2 fruit fly cellular contexts compared by ENCODE assay signal in genomic region chrX:15554256-15554678, dm6.
TF ChIP-seq lines count a peak whose summit lies in the region.

Gene Ac13E, minus strand, starts transcription at chrX:15554278.

TF ChIP-seq in whole organism, embryonic, 481 proteins besides CTCF, POLR2A, EP300 and RAD21 (continued from another document and continues in another):
- peak; percentile 92 for TF ChIP-seq CG11504 (tag; optimal IDR thresholded peaks at IDR 0.05; lab: Kevin White, UChicago)
- TF ChIP-seq CG2202 (tag; optimal IDR thresholded peaks at IDR 0.05; lab: Kevin White, UChicago), result peak; percentile 90
- TF ChIP-seq pzg (GFP tag; optimal IDR thresholded peaks at IDR 0.05; lab: Kevin White, UChicago), result no peak
- peak; percentile 48; the same call in 1 of the 2 replicates for TF ChIP-seq CG42726 (GFP tag; IDR thresholded peaks at IDR 0.05; lab: Robert Waterston, UW; ENCODE audit: partially characterized antibody)
- TF ChIP-seq Dip3 (GFP tag; optimal IDR thresholded peaks at IDR 0.05; lab: Kevin White, UChicago), result peak; percentile 80
- peak; percentile 34 for TF ChIP-seq ERR (GFP tag; optimal IDR thresholded peaks at IDR 0.05; lab: Kevin White, UChicago)
- TF ChIP-seq CG10979 (tag; optimal IDR thresholded peaks at IDR 0.05; lab: Kevin White, UChicago), result peak; percentile 92
- peak; percentile 40 for TF ChIP-seq CG13123 (GFP tag; optimal IDR thresholded peaks at IDR 0.05; lab: Kevin White, UChicago)
- peak; percentile 78 for TF ChIP-seq danr (GFP tag; IDR thresholded peaks at IDR 0.05; lab: Robert Waterston, UW)
- peak; percentile 76 for TF ChIP-seq ewg (GFP tag; optimal IDR thresholded peaks at IDR 0.05; lab: Kevin White, UChicago)
- TF ChIP-seq CG12219 (GFP tag; optimal IDR thresholded peaks at IDR 0.05; lab: Kevin White, UChicago), result peak; percentile 84
- no peak for TF ChIP-seq abd-A (tag; optimal IDR thresholded peaks at IDR 0.05; lab: Kevin White, UChicago)
- peak; percentile 82 for TF ChIP-seq Mrtf (GFP tag; IDR thresholded peaks at IDR 0.05; lab: Robert Waterston, UW)
- TF ChIP-seq CG15514 (GFP tag; optimal IDR thresholded peaks at IDR 0.05; lab: Kevin White, UChicago), result peak; percentile 81
- peak; percentile 83 for TF ChIP-seq CG11093 (GFP tag; IDR thresholded peaks at IDR 0.05; lab: Robert Waterston, UW)
- peak; percentile 81 for TF ChIP-seq al (GFP tag; IDR thresholded peaks at IDR 0.05; lab: Robert Waterston, UW)
- peak; percentile 51; the same call in 2 of the 3 replicates for TF ChIP-seq HLH4C (GFP tag; IDR thresholded peaks at IDR 0.05; lab: Robert Waterston, UW; ENCODE audit: partially characterized antibody)
- no peak for TF ChIP-seq bigmax (GFP tag; optimal IDR thresholded peaks at IDR 0.05; lab: Kevin White, UChicago)
- TF ChIP-seq CG2129 (GFP tag; IDR thresholded peaks at IDR 0.05; lab: Robert Waterston, UW; ENCODE audit: partially characterized antibody), result no peak
- TF ChIP-seq crc (GFP tag; optimal IDR thresholded peaks at IDR 0.05; lab: Kevin White, UChicago), result peak; percentile 64
- TF ChIP-seq Side (GFP tag; optimal IDR thresholded peaks at IDR 0.05; lab: Kevin White, UChicago), result peak; percentile 78
- TF ChIP-seq scrt (GFP tag; optimal IDR thresholded peaks at IDR 0.05; lab: Kevin White, UChicago), result peak; percentile 78
- peak; percentile 63 for TF ChIP-seq CG30020 (tag; optimal IDR thresholded peaks at IDR 0.05; lab: Kevin White, UChicago)
- TF ChIP-seq pan (optimal IDR thresholded peaks at IDR 0.05; lab: Kevin White, UChicago), result no peak
- TF ChIP-seq pan (GFP tag; optimal IDR thresholded peaks at IDR 0.05 in 1 of 2, IDR thresholded peaks at IDR 0.05 in 1 of 2), result peak in 1 of 2 experiments; percentile 87
- TF ChIP-seq Doc2 (GFP tag; IDR thresholded peaks at IDR 0.05; lab: Robert Waterston, UW), result peak; percentile 58; the same call in 1 of the 2 replicates
- TF ChIP-seq CG12071 (GFP tag; optimal IDR thresholded peaks at IDR 0.05; lab: Kevin White, UChicago), result peak; percentile 75
- peak; percentile 70 for TF ChIP-seq Fer2 (tag; optimal IDR thresholded peaks at IDR 0.05; lab: Kevin White, UChicago)
- TF ChIP-seq HLHmδ (GFP tag; optimal IDR thresholded peaks at IDR 0.05; lab: Kevin White, UChicago), result no peak
- TF ChIP-seq ara (GFP tag; IDR thresholded peaks at IDR 0.05; lab: Robert Waterston, UW), result peak; percentile 84
- TF ChIP-seq row (GFP tag; IDR thresholded peaks at IDR 0.05; lab: Robert Waterston, UW), result peak; percentile 98
- peak; percentile 92 for TF ChIP-seq CG11695 (GFP tag; IDR thresholded peaks at IDR 0.05; lab: Robert Waterston, UW)
- TF ChIP-seq gem (tag; optimal IDR thresholded peaks at IDR 0.05; lab: Kevin White, UChicago), result peak; percentile 94
- TF ChIP-seq CG9817 (tag; optimal IDR thresholded peaks at IDR 0.05; lab: Kevin White, UChicago), result peak; percentile 83
- TF ChIP-seq CG11456 (GFP tag; IDR thresholded peaks at IDR 0.05; lab: Robert Waterston, UW), result peak; percentile 76
- peak; percentile 81 for TF ChIP-seq Hand (GFP tag; optimal IDR thresholded peaks at IDR 0.05; lab: Kevin White, UChicago)
- TF ChIP-seq prd (optimal IDR thresholded peaks at IDR 0.05; lab: Kevin White, UChicago), result no peak
- peak; percentile 91 for TF ChIP-seq prd (GFP tag; IDR thresholded peaks at IDR 0.05; lab: Robert Waterston, UW)
- TF ChIP-seq CG10462 (GFP tag; optimal IDR thresholded peaks at IDR 0.05; lab: Kevin White, UChicago), result peak; percentile 79
- peak; percentile 78 for TF ChIP-seq CG12744 (GFP tag; optimal IDR thresholded peaks at IDR 0.05; lab: Kevin White, UChicago)
- TF ChIP-seq CG1792 (GFP tag; optimal IDR thresholded peaks at IDR 0.05; lab: Kevin White, UChicago), result peak; percentile 70
- TF ChIP-seq cas (GFP tag; IDR thresholded peaks at IDR 0.05; lab: Robert Waterston, UW), result peak; percentile 60
- no peak for TF ChIP-seq BEAF-32 (GFP tag; optimal IDR thresholded peaks at IDR 0.05; lab: Kevin White, UChicago)
- TF ChIP-seq zfh1 (GFP tag; IDR thresholded peaks at IDR 0.05; lab: Robert Waterston, UW), result peak; percentile 87
- peak; percentile 83 for TF ChIP-seq Spps (tag; optimal IDR thresholded peaks at IDR 0.05; lab: Kevin White, UChicago)
- no peak for TF ChIP-seq CG7745 (tag; optimal IDR thresholded peaks at IDR 0.05; lab: Kevin White, UChicago)
- peak; percentile 43 for TF ChIP-seq CG3838 (GFP tag; optimal IDR thresholded peaks at IDR 0.05; lab: Kevin White, UChicago)
- TF ChIP-seq pita (GFP tag; optimal IDR thresholded peaks at IDR 0.05; lab: Kevin White, UChicago), result no peak
- no peak for TF ChIP-seq lov (optimal IDR thresholded peaks at IDR 0.05; lab: Kevin White, UChicago)
- 0 out of 3 replicates have a peak, but pooled peaks have one; percentile 29 for TF ChIP-seq lov (GFP tag; IDR thresholded peaks at IDR 0.05; lab: Robert Waterston, UW)
- peak; percentile 65 for TF ChIP-seq ap (GFP tag; IDR thresholded peaks at IDR 0.05; lab: Robert Waterston, UW)
- TF ChIP-seq CoRest (tag; optimal IDR thresholded peaks at IDR 0.05; lab: Kevin White, UChicago), result peak; percentile 93
- TF ChIP-seq Antp (GFP tag; optimal IDR thresholded peaks at IDR 0.05; lab: Kevin White, UChicago), result peak; percentile 80
- peak; percentile 78; the same call in 2 of the 3 replicates for TF ChIP-seq otp (GFP tag; IDR thresholded peaks at IDR 0.05; lab: Robert Waterston, UW)
- TF ChIP-seq CG15696 (tag; optimal IDR thresholded peaks at IDR 0.05; lab: Kevin White, UChicago), result peak; percentile 88
- peak in 1 of 2 experiments; percentile 40 for TF ChIP-seq insv (GFP tag; optimal IDR thresholded peaks at IDR 0.05; lab: Kevin White, UChicago)
- peak; percentile 87 for TF ChIP-seq CG8359 (GFP tag; optimal IDR thresholded peaks at IDR 0.05; lab: Kevin White, UChicago; ENCODE audit: borderline replicate concordance)
- TF ChIP-seq CG5180 (GFP tag; optimal IDR thresholded peaks at IDR 0.05; lab: Kevin White, UChicago), result peak; percentile 100
- peak; percentile 59 for TF ChIP-seq her (GFP tag; optimal IDR thresholded peaks at IDR 0.05; lab: Kevin White, UChicago)
- 0 out of 3 replicates have a peak, but pooled peaks have one; percentile 7 for TF ChIP-seq CG34224 (GFP tag; IDR thresholded peaks at IDR 0.05; lab: Robert Waterston, UW; ENCODE audit: partially characterized antibody)
- TF ChIP-seq CG13424 (tag; optimal IDR thresholded peaks at IDR 0.05; lab: Kevin White, UChicago), result peak; percentile 91
- TF ChIP-seq emc (GFP tag; optimal IDR thresholded peaks at IDR 0.05; lab: Kevin White, UChicago), result no peak
- 0 out of 3 replicates have a peak, but pooled peaks have one; percentile 69 for TF ChIP-seq gce (GFP tag; IDR thresholded peaks at IDR 0.05; lab: Robert Waterston, UW)

TF ChIP-seq in whole organism, prepupa, 60 proteins besides CTCF, POLR2A, EP300 and RAD21 (continued from another document):
- TF ChIP-seq CG6163 (GFP tag; IDR thresholded peaks at IDR 0.05; lab: Robert Waterston, UW) (peak; percentile 79), Ets21C (GFP tag; optimal IDR thresholded peaks at IDR 0.05; lab: Kevin White, UChicago) (peak; percentile 85), fd85E (GFP tag; optimal IDR thresholded peaks at IDR 0.05; lab: Kevin White, UChicago) (peak; percentile 78), Blimp-1 (GFP tag; optimal IDR thresholded peaks at IDR 0.05; lab: Kevin White, UChicago) (peak; percentile 77), Hr38 (GFP tag; optimal IDR thresholded peaks at IDR 0.05; lab: Kevin White, UChicago) (no peak), CG11294 (GFP tag; IDR thresholded peaks at IDR 0.05; lab: Robert Waterston, UW) (peak; percentile 76; the same call in 1 of the 2 replicates), CG8319 (GFP tag; optimal IDR thresholded peaks at IDR 0.05; lab: Kevin White, UChicago) (peak; percentile 87), CG10631 (GFP tag; optimal IDR thresholded peaks at IDR 0.05; lab: Kevin White, UChicago) (peak; percentile 87)
